Worm (Caenorhabditis elegans) whole organism, L1 larva: ENCODE results near the gene tbcb-1.

Experiments used
- C04F5.9 ChIP-seq: sonication (generic microtip); optimal IDR thresholded peaks from 2 replicates; lab custom pipeline; 2016; ENCODE audit warnings: missing genetic modification characterization, missing compliant biosample characterization
- C16A3.4 ChIP-seq: fragments of 150-350 bp; optimal IDR thresholded peaks from 2 replicates; lab custom pipeline; 2014; ENCODE audit warnings: missing biosample characterization, missing genetic modification characterization
- C34B4.2 ChIP-seq: sonication (generic microtip); optimal IDR thresholded peaks from 2 replicates; lab custom pipeline; 2017; ENCODE audit warnings: mild to moderate bottlenecking, missing genetic modification characterization, missing compliant biosample characterization
- Y116A8C.19 ChIP-seq: sonication (generic microtip); optimal IDR thresholded peaks from 2 replicates; lab custom pipeline; 2016; ENCODE audit warnings: missing compliant biosample characterization, missing genetic modification characterization, borderline replicate concordance
- aha-1 ChIP-seq: fragments of 150-350 bp; optimal IDR thresholded peaks from 2 replicates; lab custom pipeline; 2014; ENCODE audit warnings: missing biosample characterization, missing genetic modification characterization
- alr-1 ChIP-seq: fragments of 200-800 bp; sonication (Bioruptor generic); optimal IDR thresholded peaks from 2 replicates; lab custom pipeline; 2018; ENCODE audit warnings: borderline replicate concordance, mild to moderate bottlenecking, missing genetic modification characterization, missing compliant biosample characterization
- aly-2 ChIP-seq: fragments of 150-350 bp; optimal IDR thresholded peaks from 2 replicates; lab custom pipeline; 2014; ENCODE audit warnings: missing biosample characterization, missing genetic modification characterization
- ceh-8 ChIP-seq: fragments of 200-800 bp; sonication (Bioruptor generic); optimal IDR thresholded peaks from 2 replicates; lab custom pipeline; 2018; ENCODE audit warnings: mild to moderate bottlenecking, missing genetic modification characterization, moderate library complexity, missing compliant biosample characterization
- ceh-82 ChIP-seq, 3 experiments: fragments of 150-350 bp in 1 of 3; sonication (generic microtip) in 2 of 3; optimal IDR thresholded peaks; 2 replicates each; lab custom pipeline; 2014 to 2017; ENCODE audit warnings: missing biosample characterization in 3 of 3, missing genetic modification characterization in 3 of 3
- ceh-90 ChIP-seq: sonication (generic microtip); optimal IDR thresholded peaks from 2 replicates; lab custom pipeline; 2016; ENCODE audit warnings: missing genetic modification characterization, missing compliant biosample characterization
- ces-1 ChIP-seq: fragments of 150-350 bp; optimal IDR thresholded peaks from 2 replicates; lab custom pipeline; 2014; ENCODE audit warnings: missing biosample characterization, missing genetic modification reagents, missing genetic modification characterization
- dpl-1 ChIP-seq, 3 experiments: fragments of 150-350 bp in 2 of 3; sonication (generic microtip) in 1 of 3; optimal IDR thresholded peaks; 2 replicates each; lab custom pipeline; 2014 to 2017; ENCODE audit warnings: missing biosample characterization in 3 of 3, missing genetic modification characterization in 3 of 3, missing genetic modification reagents in 3 of 3
- dsc-1 ChIP-seq: sonication (generic microtip); optimal IDR thresholded peaks from 2 replicates; lab custom pipeline; 2016; ENCODE audit warnings: mild to moderate bottlenecking, missing genetic modification characterization, missing compliant biosample characterization
- efl-3 ChIP-seq: fragments of 200-800 bp; sonication (Bioruptor generic); optimal IDR thresholded peaks from 2 replicates; lab custom pipeline; 2018; ENCODE audit warnings: mild to moderate bottlenecking, missing genetic modification characterization, missing compliant biosample characterization
- elt-2 ChIP-seq: sonication (generic microtip); optimal IDR thresholded peaks from 2 replicates; lab custom pipeline; 2016; ENCODE audit warnings: missing genetic modification characterization, mild to moderate bottlenecking, inconsistent platforms, missing compliant biosample characterization, missing genetic modification reagents
- elt-3 ChIP-seq, 6 experiments: fragments of 150-350 bp in 1 of 6; sonication (generic microtip); optimal IDR thresholded peaks; 2 replicates each; lab custom pipeline; 2017 to 2018; ENCODE audit warnings: missing biosample characterization in 6 of 6, missing genetic modification characterization in 6 of 6, inconsistent platforms in 1 of 6
- ets-5 ChIP-seq: fragments of 200-800 bp; sonication (Bioruptor generic); IDR thresholded peaks from 2 replicates; pipeline ENCODE4 v1.3.6; 2022; ENCODE audit warnings: missing genetic modification characterization, missing compliant biosample characterization
- hlh-17 ChIP-seq: fragments of 200-800 bp; sonication (Bioruptor generic); optimal IDR thresholded peaks from 2 replicates; lab custom pipeline; 2018; ENCODE audit warnings: missing genetic modification characterization, mild to moderate bottlenecking, missing compliant biosample characterization, moderate library complexity, borderline replicate concordance
- irx-1 ChIP-seq: sonication (generic microtip); optimal IDR thresholded peaks from 2 replicates; lab custom pipeline; 2016; ENCODE audit warnings: missing genetic modification characterization, missing compliant biosample characterization
- isw-1 ChIP-seq: fragments of 200-800 bp; sonication (Bioruptor generic); IDR thresholded peaks from 2 replicates; pipeline ENCODE4 v1.3.6; 2022; ENCODE audit warnings: missing genetic modification characterization, missing compliant biosample characterization
- jun-1 ChIP-seq: fragments of 150-350 bp; optimal IDR thresholded peaks from 2 replicates; lab custom pipeline; 2014; ENCODE audit warnings: missing biosample characterization, missing genetic modification reagents, missing genetic modification characterization
- lin-13 ChIP-seq: fragments of 150-350 bp; optimal IDR thresholded peaks from 2 replicates; lab custom pipeline; 2014; ENCODE audit warnings: missing biosample characterization, missing genetic modification reagents, missing genetic modification characterization
- lin-14 ChIP-seq: fragments of 200-800 bp; sonication (Bioruptor generic); optimal IDR thresholded peaks from 2 replicates; lab custom pipeline; 2018; ENCODE audit warnings: mild to moderate bottlenecking, missing genetic modification characterization, moderate library complexity, missing compliant biosample characterization
- lin-39 ChIP-seq: fragments of 150-350 bp; optimal IDR thresholded peaks from 2 replicates; lab custom pipeline; 2014; ENCODE audit warnings: missing biosample characterization, missing genetic modification reagents, missing genetic modification characterization
- lir-3 ChIP-seq: sonication (generic microtip); optimal IDR thresholded peaks from 2 replicates; lab custom pipeline; 2016; ENCODE audit warnings: mild to moderate bottlenecking, missing genetic modification characterization, moderate library complexity, missing compliant biosample characterization; ENCODE audit not compliant: poor library complexity
- lsy-2 ChIP-seq, 2 experiments: fragments of 150-350 bp; optimal IDR thresholded peaks; 2 replicates each; lab custom pipeline; 2014; ENCODE audit warnings: missing biosample characterization in 2 of 2, missing genetic modification characterization in 2 of 2
- mep-1 ChIP-seq: fragments of 150-350 bp; optimal IDR thresholded peaks from 2 replicates; lab custom pipeline; 2014; ENCODE audit warnings: missing biosample characterization, missing genetic modification characterization
- nhr-20 ChIP-seq: sonication (generic microtip); optimal IDR thresholded peaks from 2 replicates; lab custom pipeline; 2016; ENCODE audit warnings: mild to moderate bottlenecking, missing genetic modification characterization, missing compliant biosample characterization
- nhr-28 ChIP-seq: fragments of 150-350 bp; optimal IDR thresholded peaks from 2 replicates; lab custom pipeline; 2014; ENCODE audit warnings: missing biosample characterization, missing genetic modification characterization
- nhr-47 ChIP-seq: sonication (generic microtip); optimal IDR thresholded peaks from 2 replicates; lab custom pipeline; 2016; ENCODE audit warnings: mild to moderate bottlenecking, missing genetic modification characterization, moderate library complexity, missing compliant biosample characterization
- nhr-77 ChIP-seq: fragments of 150-350 bp; optimal IDR thresholded peaks from 2 replicates; lab custom pipeline; 2014; ENCODE audit warnings: missing biosample characterization, missing genetic modification characterization
- nhr-84 ChIP-seq: sonication (generic microtip); optimal IDR thresholded peaks from 2 replicates; lab custom pipeline; 2017; ENCODE audit warnings: missing biosample characterization, missing genetic modification characterization
- nhr-85 ChIP-seq: sonication (generic microtip); peaks from one replicate; lab custom pipeline; 2016; ENCODE audit warnings: missing genetic modification characterization, inconsistent platforms, missing compliant biosample characterization
- nhr-90 ChIP-seq: sonication (generic microtip); optimal IDR thresholded peaks from 2 replicates; lab custom pipeline; 2016; ENCODE audit warnings: mild to moderate bottlenecking, missing genetic modification characterization, missing compliant biosample characterization; ENCODE audit not compliant: poor library complexity
- pag-3 ChIP-seq: sonication (generic microtip); optimal IDR thresholded peaks from 2 replicates; lab custom pipeline; 2017; ENCODE audit warnings: missing genetic modification characterization, mild to moderate bottlenecking, missing compliant biosample characterization, antibody characterized with exemption, borderline replicate concordance; ENCODE audit not compliant: insufficient read depth
- pax-3 ChIP-seq: fragments of 200-800 bp; sonication (Bioruptor generic); optimal IDR thresholded peaks from 2 replicates; lab custom pipeline; 2018; ENCODE audit warnings: mild to moderate bottlenecking, missing genetic modification characterization, moderate library complexity, missing compliant biosample characterization
- skn-1 ChIP-seq: fragments of 150-350 bp; optimal IDR thresholded peaks from 2 replicates; lab custom pipeline; 2014; ENCODE audit warnings: missing biosample characterization, missing genetic modification characterization
- sptf-1 ChIP-seq: fragments of 150-350 bp; optimal IDR thresholded peaks from 2 replicates; lab custom pipeline; 2014; ENCODE audit warnings: missing biosample characterization, missing genetic modification characterization
- sup-37 ChIP-seq: fragments of 200-800 bp; sonication (Bioruptor generic); optimal IDR thresholded peaks from 2 replicates; lab custom pipeline; 2018; ENCODE audit warnings: mild to moderate bottlenecking, missing genetic modification characterization, missing compliant biosample characterization
- tbx-2 ChIP-seq: sonication (generic microtip); optimal IDR thresholded peaks from 2 replicates; lab custom pipeline; 2016; ENCODE audit warnings: missing genetic modification characterization, missing compliant biosample characterization
- tlp-1 ChIP-seq: fragments of 150-350 bp; optimal IDR thresholded peaks from 2 replicates; lab custom pipeline; 2014; ENCODE audit warnings: missing biosample characterization, missing genetic modification characterization
- unc-130 ChIP-seq: fragments of 150-350 bp; optimal IDR thresholded peaks from 2 replicates; lab custom pipeline; 2017; ENCODE audit warnings: missing biosample characterization, missing genetic modification characterization, inconsistent platforms
- unc-98 ChIP-seq: fragments of 200-800 bp; sonication (Bioruptor generic); IDR thresholded peaks from 2 replicates; pipeline ENCODE4 v1.3.6; 2022; ENCODE audit warnings: missing genetic modification characterization, missing compliant biosample characterization
- vab-15 ChIP-seq: sonication (generic microtip); optimal IDR thresholded peaks from 2 replicates; lab custom pipeline; 2017; ENCODE audit warnings: missing genotype, mild to moderate bottlenecking, missing genetic modification characterization, missing compliant biosample characterization
- xbp-1 ChIP-seq: sonication (generic microtip); optimal IDR thresholded peaks from 2 replicates; lab custom pipeline; 2016; ENCODE audit warnings: missing genetic modification characterization, missing compliant biosample characterization
- zip-4 ChIP-seq: fragments of 200-800 bp; sonication (Bioruptor generic); optimal IDR thresholded peaks from 2 replicates; lab custom pipeline; 2018; ENCODE audit warnings: mild to moderate bottlenecking, missing genetic modification characterization, moderate library complexity, missing compliant biosample characterization
- ztf-11 ChIP-seq, 2 experiments: sonication (generic microtip); optimal IDR thresholded peaks; 2 replicates each; lab custom pipeline; 2016 to 2017; ENCODE audit warnings: missing genetic modification characterization in 2 of 2, missing biosample characterization in 1 of 2, missing compliant biosample characterization in 1 of 2
- ztf-4 ChIP-seq: fragments of 150-350 bp; optimal IDR thresholded peaks from 2 replicates; lab custom pipeline; 2014; ENCODE audit warnings: missing biosample characterization, missing genetic modification characterization

The tbcb-1 gene

DNA sequence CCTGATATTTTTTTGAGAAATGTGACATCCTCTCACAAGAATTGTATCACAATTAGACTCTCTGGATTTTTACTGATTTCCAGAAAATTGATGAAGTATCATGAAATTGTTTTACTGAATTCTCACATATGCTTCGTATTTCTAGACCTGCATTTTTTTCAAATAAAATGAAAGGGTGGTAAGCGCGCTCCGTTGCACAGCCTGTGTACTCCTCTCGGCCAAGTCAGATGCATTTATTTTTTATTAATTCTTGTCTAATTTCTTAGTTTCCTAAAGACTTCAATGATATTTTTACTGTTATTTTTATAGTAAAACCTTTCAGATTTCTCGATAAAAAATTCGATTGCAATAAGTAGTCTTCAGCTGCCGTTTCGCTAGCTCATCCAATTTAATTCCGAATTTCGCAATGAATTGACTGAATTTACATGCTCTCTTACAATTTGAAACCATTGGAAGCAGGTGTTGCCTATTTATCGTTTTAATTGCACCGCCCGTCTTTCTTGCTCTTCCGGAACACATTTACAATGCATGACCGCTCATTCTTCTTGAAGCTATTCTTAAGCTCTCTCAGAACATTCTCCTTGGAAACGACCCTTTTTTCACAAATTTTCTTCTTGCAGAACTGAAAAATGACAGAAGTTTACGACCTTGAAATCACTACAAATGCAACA lies at the start of gene tbcb-1 (continued):
- TF ChIP-seq mep-1 (peak; percentile 63), unc-98 (GFP tag; lab: Robert Waterston, UW) (no peak), C16A3.4 (tag; lab: Kevin White, UChicago) (no peak), dsc-1 (tag; lab: Kevin White, UChicago) (peak; percentile 69), dpl-1 (GFP tag; optimal IDR thresholded peaks at IDR 0.05; lab: Kevin White, UChicago) (peak; percentile 33 to 74 (median 65)), lsy-2 (tag; optimal IDR thresholded peaks at IDR 0.05; lab: Kevin White, UChicago) (peak; percentile 46 to 53), irx-1 (tag; lab: Kevin White, UChicago) (peak; percentile 41)

DNA sequence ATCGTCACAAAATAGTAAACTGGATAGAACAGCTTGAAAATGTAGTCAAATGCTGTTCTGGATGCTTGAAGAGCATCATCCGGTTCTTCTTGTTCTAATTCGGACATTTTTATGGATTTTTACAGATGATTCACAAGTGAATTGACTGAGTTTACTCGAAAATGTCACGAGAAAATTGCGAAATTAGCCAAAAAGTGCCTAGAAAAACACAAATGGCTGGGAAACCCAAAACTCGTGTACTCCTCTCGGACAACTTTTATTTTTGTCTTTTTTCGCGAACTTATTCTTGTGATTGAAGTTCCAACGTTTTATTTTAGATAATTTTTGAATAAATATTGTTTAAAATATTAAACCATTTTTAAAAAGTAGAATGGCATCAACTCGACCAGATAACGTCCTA lies 40.3 kb upstream of the tbcb-1 start, which contains the start of the genes C56A3.4 and C56A3.5:
Gene C56A3.4, minus strand, starts transcription at position 154 of the 400 bp plus-strand sequence.
Gene C56A3.5, plus strand, starts transcription at position 367 of the 400 bp plus-strand sequence.
- TF ChIP-seq tlp-1 (no peak), zip-4 (peak; percentile 82), skn-1 (peak; percentile 62), lin-13 (GFP tag; lab: Kevin White, UChicago) (peak; percentile 15), efl-3 (no peak), sptf-1 (no peak), pax-3 (tag; lab: Kevin White, UChicago) (peak; percentile 88), lsy-2 (tag; optimal IDR thresholded peaks at IDR 0.05; lab: Kevin White, UChicago) (peak; percentile 48 to 65), ceh-82 (tag; optimal IDR thresholded peaks at IDR 0.05; lab: Kevin White, UChicago) (peak; percentile 19 to 60 (median 39)), tbx-2 (peak; percentile 62), sup-37 (no peak), lir-3 (peak; percentile 88), ceh-90 (peak; percentile 87), alr-1 (tag; lab: Kevin White, UChicago) (no peak), ets-5 (GFP tag; lab: Robert Waterston, UW) (no peak), xbp-1 (tag; lab: Kevin White, UChicago) (peak; percentile 58), vab-15 (tag; lab: Kevin White, UChicago) (no peak), ceh-8 (peak; percentile 20), nhr-77 (tag; lab: Kevin White, UChicago) (no peak), lin-39 (tag; lab: Kevin White, UChicago) (no peak), nhr-84 (tag; lab: Kevin White, UChicago) (no peak), pag-3 (tag; lab: Kevin White, UChicago) (no peak), ces-1 (GFP tag; lab: Kevin White, UChicago) (no peak), lin-14 (GFP tag; lab: Kevin White, UChicago) (peak; percentile 70), ztf-11 (tag; optimal IDR thresholded peaks at IDR 0.05; lab: Kevin White, UChicago) (peak in 1 of 2 experiments; percentile 72), nhr-47 (tag; lab: Kevin White, UChicago) (peak; percentile 73), aha-1 (tag; lab: Kevin White, UChicago) (no peak), C04F5.9 (tag; lab: Kevin White, UChicago) (peak; percentile 8), Y116A8C.19 (tag; lab: Kevin White, UChicago) (no peak), aly-2 (tag; lab: Kevin White, UChicago) (no peak), elt-2 (tag; lab: Kevin White, UChicago) (peak; percentile 32), jun-1 (tag; lab: Kevin White, UChicago) (peak; percentile 27), unc-130 (tag; lab: Kevin White, UChicago) (no peak), ztf-4 (tag; lab: Kevin White, UChicago) (no peak), nhr-20 (tag; lab: Kevin White, UChicago) (peak; percentile 58), nhr-90 (peak; percentile 57), irx-1 (tag; lab: Kevin White, UChicago) (peak; percentile 80), nhr-85 (tag; lab: Kevin White, UChicago) (peak; percentile 79), elt-3 (tag; optimal IDR thresholded peaks at IDR 0.05; lab: Kevin White, UChicago) (peak in 1 of 6 experiments; percentile 9), hlh-17 (no peak), C34B4.2 (tag; lab: Kevin White, UChicago) (no peak), nhr-28 (tag; lab: Kevin White, UChicago) (no peak), C16A3.4 (tag; lab: Kevin White, UChicago) (peak; percentile 24), isw-1 (GFP tag; lab: Robert Waterston, UW) (peak; percentile 62)
